Worm (Caenorhabditis elegans) whole organism, young adult: ENCODE measurements around the gene pdcd-2.

ENCODE experiments used
- F52B5.7 ChIP-seq: sonication (generic microtip); optimal IDR thresholded peaks from 2 replicates; lab custom pipeline; 2016; ENCODE audit warnings: mild to moderate bottlenecking, missing genetic modification characterization, missing compliant biosample characterization
- F55B11.4 ChIP-seq: sonication (generic microtip); optimal IDR thresholded peaks from 2 replicates; lab custom pipeline; 2016; ENCODE audit warnings: missing compliant biosample characterization, missing genetic modification characterization, borderline replicate concordance; ENCODE audit not compliant: insufficient read depth
- K12H6.12 ChIP-seq: fragments of 200-800 bp; sonication (Bioruptor generic); optimal IDR thresholded peaks from 2 replicates; lab custom pipeline; 2018; ENCODE audit warnings: mild to moderate bottlenecking, missing genetic modification characterization, missing compliant biosample characterization
- attf-3 ChIP-seq: fragments of 200-800 bp; sonication (Bioruptor generic); conservative IDR thresholded peaks from 2 replicates; pipeline ENCODE4 v1.3.6; 2022; ENCODE audit warnings: missing genetic modification reagents, missing genetic modification characterization, missing compliant biosample characterization
- dpff-1 ChIP-seq: sonication (generic microtip); optimal IDR thresholded peaks from 2 replicates; lab custom pipeline; 2017; ENCODE audit warnings: mild to moderate bottlenecking, missing genetic modification characterization, missing compliant biosample characterization
- egl-44 ChIP-seq: fragments of 200-800 bp; sonication (Bioruptor generic); IDR thresholded peaks from 2 replicates; pipeline ENCODE4 v1.3.6; 2022; ENCODE audit warnings: missing genetic modification reagents, missing genetic modification characterization, missing compliant biosample characterization
- ets-4 ChIP-seq: fragments of 200-800 bp; sonication (Bioruptor generic); optimal IDR thresholded peaks from 2 replicates; lab custom pipeline; 2018; ENCODE audit warnings: mild to moderate bottlenecking, missing genetic modification characterization, missing compliant biosample characterization
- pbrm-1 ChIP-seq: fragments of 200-800 bp; sonication (Bioruptor generic); IDR thresholded peaks from 2 replicates; pipeline ENCODE4 v1.3.6; 2022; ENCODE audit warnings: missing genetic modification reagents, missing genetic modification characterization, missing compliant biosample characterization
- pha-4 ChIP-seq: fragments of 150-350 bp; sonication (generic microtip); optimal IDR thresholded peaks from 2 replicates; lab custom pipeline; 2014; ENCODE audit warnings: missing biosample characterization, missing genetic modification reagents, missing genetic modification characterization
- repo-1 ChIP-seq: sonication (generic microtip); optimal IDR thresholded peaks from 2 replicates; lab custom pipeline; 2017; ENCODE audit warnings: mild to moderate bottlenecking, missing genetic modification characterization, missing compliant biosample characterization
- snpc-3.4 ChIP-seq: sonication (generic microtip); optimal IDR thresholded peaks from 2 replicates; lab custom pipeline; 2017; ENCODE audit warnings: missing genetic modification characterization, mild to moderate bottlenecking, missing compliant biosample characterization, antibody characterized with exemption, moderate library complexity, missing genotype, missing genetic modification reagents
- tbx-9 ChIP-seq: sonication (generic microtip); optimal IDR thresholded peaks from 2 replicates; lab custom pipeline; 2016; ENCODE audit warnings: borderline replicate concordance, missing genetic modification characterization, inconsistent platforms, missing compliant biosample characterization

DNA sequence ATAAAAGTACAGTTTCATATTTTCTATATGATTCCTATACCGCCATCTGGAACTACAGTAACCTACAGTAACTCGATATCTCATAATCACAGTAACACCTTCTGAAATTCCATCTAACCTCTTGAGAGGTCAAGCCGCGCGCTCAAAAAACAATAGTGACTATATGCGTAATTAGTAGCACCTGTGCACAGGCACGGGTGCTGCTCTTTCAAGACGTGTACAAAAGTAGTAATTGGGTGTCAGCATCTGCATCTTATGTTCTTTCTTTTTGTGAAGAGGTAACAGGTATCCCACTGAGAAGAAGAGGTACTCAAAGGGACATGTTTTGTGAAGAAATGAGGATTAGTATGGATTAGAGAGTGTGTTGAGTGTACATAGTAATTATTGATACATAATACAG is 43.5 kb upstream of the pdcd-2 start:
- no peak for TF ChIP-seq repo-1 (tag; lab: Kevin White, UChicago)
- TF ChIP-seq K12H6.12 (tag; lab: Kevin White, UChicago), result no peak
- TF ChIP-seq F52B5.7 (tag; lab: Kevin White, UChicago), result no peak
- TF ChIP-seq ets-4 (GFP tag; lab: Kevin White, UChicago), result no peak
- TF ChIP-seq pha-4, result no peak
- no peak for TF ChIP-seq F55B11.4
- TF ChIP-seq snpc-3.4 (tag; lab: Kevin White, UChicago), result no peak
- no peak for TF ChIP-seq egl-44 (GFP tag; lab: Robert Waterston, UW)
- TF ChIP-seq pbrm-1 (GFP tag; lab: Robert Waterston, UW), result no peak
- no peak for TF ChIP-seq tbx-9
- TF ChIP-seq attf-3 (GFP tag; lab: Robert Waterston, UW), result no peak
- no peak for TF ChIP-seq dpff-1
